Worm (Caenorhabditis elegans) whole organism, L4 larva: ENCODE data around the gene F38B6.3.

Experiments used
- D1046.2 ChIP-seq: fragments of 200-800 bp; sonication (Bioruptor generic); IDR thresholded peaks from 2 replicates; pipeline ENCODE4 v1.3.6; 2022; ENCODE audit warnings: missing genetic modification characterization, missing compliant biosample characterization
- F44E2.7 ChIP-seq: fragments of 200-800 bp; sonication (Bioruptor generic); IDR thresholded peaks from 2 replicates; pipeline ENCODE4 v2.1.2; 2022; ENCODE audit warnings: missing genetic modification characterization, missing compliant biosample characterization
- T26A8.4 ChIP-seq: fragments of 200-800 bp; sonication (Bioruptor generic); IDR thresholded peaks from 2 replicates; pipeline ENCODE4 v1.3.6; 2022; ENCODE audit warnings: missing genetic modification characterization, missing compliant biosample characterization
- Y105C5A.15 ChIP-seq: fragments of 200-800 bp; sonication (Bioruptor generic); IDR thresholded peaks from 2 replicates; pipeline ENCODE4 v1.3.6; 2022; ENCODE audit warnings: missing genetic modification characterization, missing compliant biosample characterization
- Y5F2A.4 ChIP-seq: fragments of 200-800 bp; sonication (Bioruptor generic); optimal IDR thresholded peaks from 2 replicates; lab custom pipeline; 2018; ENCODE audit warnings: mild to moderate bottlenecking, missing genetic modification characterization, missing compliant biosample characterization
- ZK337.2 ChIP-seq: fragments of 200-800 bp; sonication (Bioruptor generic); IDR thresholded peaks from 2 replicates; pipeline ENCODE4 v1.3.6; 2022; ENCODE audit warnings: missing genetic modification reagents, missing genetic modification characterization, missing compliant biosample characterization
- ama-1 ChIP-seq: fragments of 150-350 bp; optimal IDR thresholded peaks from 2 replicates; lab custom pipeline; 2014; ENCODE audit warnings: inconsistent platforms, mixed read lengths
- arid-1 ChIP-seq: fragments of 200-800 bp; sonication (Bioruptor generic); conservative IDR thresholded peaks from 2 replicates; pipeline ENCODE4 v1.3.6; 2022; ENCODE audit warnings: missing genetic modification reagents, missing genetic modification characterization, missing compliant biosample characterization
- attf-4 ChIP-seq: sonication (generic microtip); optimal IDR thresholded peaks from 3 replicates; lab custom pipeline; 2017; ENCODE audit warnings: missing biosample characterization, missing genetic modification characterization
- ceh-20 ChIP-seq: fragments of 200-800 bp; sonication (Bioruptor generic); IDR thresholded peaks from 2 replicates; pipeline ENCODE4 v1.3.6; 2022; ENCODE audit warnings: missing genetic modification reagents, missing genetic modification characterization, missing compliant biosample characterization
- ceh-28 ChIP-seq: fragments of 150-350 bp; optimal IDR thresholded peaks from 2 replicates; lab custom pipeline; 2014; ENCODE audit warnings: missing biosample characterization, missing genetic modification reagents, missing genetic modification characterization
- ceh-62 ChIP-seq: sonication (generic microtip); optimal IDR thresholded peaks from 2 replicates; lab custom pipeline; 2017; ENCODE audit warnings: missing biosample characterization, missing genetic modification characterization
- ces-1 ChIP-seq: fragments of 150-350 bp; sonication (generic microtip); optimal IDR thresholded peaks from 4 replicates; lab custom pipeline; 2014; ENCODE audit warnings: missing biosample characterization, missing genetic modification reagents, missing genetic modification characterization
- cey-2 ChIP-seq: sonication (generic microtip); optimal IDR thresholded peaks from 3 replicates; lab custom pipeline; 2017; ENCODE audit warnings: missing genetic modification characterization, mild to moderate bottlenecking, missing compliant biosample characterization, antibody characterized with exemption, borderline replicate concordance; ENCODE audit not compliant: insufficient read depth
- daf-12 ChIP-seq: fragments of 150-350 bp; optimal IDR thresholded peaks from 2 replicates; lab custom pipeline; 2014; ENCODE audit warnings: missing biosample characterization, missing genetic modification reagents, missing genetic modification characterization
- daf-16 ChIP-seq, 3 experiments: sonication (generic microtip); optimal IDR thresholded peaks; 2 replicates each; lab custom pipeline; 2016 to 2017; ENCODE audit warnings: missing genetic modification characterization in 3 of 3, missing genetic modification reagents in 3 of 3, mild to moderate bottlenecking in 2 of 3, missing compliant biosample characterization in 2 of 3, missing biosample characterization in 1 of 3, moderate library complexity in 1 of 3
- dmd-8 ChIP-seq: fragments of 200-800 bp; sonication (Bioruptor generic); IDR thresholded peaks from 2 replicates; pipeline ENCODE4 v1.3.6; 2022; ENCODE audit warnings: missing genetic modification characterization, missing compliant biosample characterization
- dmd-9 ChIP-seq: fragments of 200-800 bp; sonication (Bioruptor generic); IDR thresholded peaks from 2 replicates; pipeline ENCODE4 v1.3.6; 2022; ENCODE audit warnings: missing genetic modification reagents, missing genetic modification characterization, missing compliant biosample characterization
- dpl-1 ChIP-seq: fragments of 150-350 bp; optimal IDR thresholded peaks from 2 replicates; lab custom pipeline; 2014; ENCODE audit warnings: missing biosample characterization, missing genetic modification reagents, missing genetic modification characterization
- dve-1 ChIP-seq: sonication (generic microtip); optimal IDR thresholded peaks from 2 replicates; lab custom pipeline; 2017; ENCODE audit warnings: antibody characterized with exemption, mild to moderate bottlenecking, missing genetic modification characterization, missing compliant biosample characterization; ENCODE audit not compliant: insufficient read depth
- fkh-10 ChIP-seq: fragments of 150-350 bp; optimal IDR thresholded peaks from 2 replicates; lab custom pipeline; 2014; ENCODE audit warnings: missing biosample characterization, missing genetic modification reagents, missing genetic modification characterization
- gei-8 ChIP-seq: fragments of 200-800 bp; sonication (Bioruptor generic); optimal IDR thresholded peaks from 2 replicates; lab custom pipeline; 2018; ENCODE audit warnings: mild to moderate bottlenecking, missing genetic modification characterization, missing compliant biosample characterization
- hif-1 ChIP-seq, 2 experiments: sonication (generic microtip); optimal IDR thresholded peaks; 2 replicates each; lab custom pipeline; 2016 to 2017; ENCODE audit warnings: missing compliant biosample characterization in 2 of 2, missing genetic modification characterization in 2 of 2, missing genetic modification reagents in 2 of 2, missing genotype in 2 of 2, mild to moderate bottlenecking in 1 of 2
- hlh-11 ChIP-seq: fragments of 200-800 bp; sonication (Bioruptor generic); optimal IDR thresholded peaks from 2 replicates; lab custom pipeline; 2018; ENCODE audit warnings: mild to moderate bottlenecking, missing genetic modification characterization, missing compliant biosample characterization
- hlh-30 ChIP-seq: sonication (generic microtip); optimal IDR thresholded peaks from 2 replicates; lab custom pipeline; 2017; ENCODE audit warnings: antibody characterized with exemption, mild to moderate bottlenecking, missing genetic modification characterization, missing compliant biosample characterization; ENCODE audit not compliant: insufficient read depth
- lim-7 ChIP-seq: fragments of 200-800 bp; sonication (Bioruptor generic); IDR thresholded peaks from 2 replicates; pipeline ENCODE4 v1.3.6; 2022; ENCODE audit warnings: missing genetic modification characterization, missing compliant biosample characterization
- lin-1 ChIP-seq: fragments of 200-800 bp; sonication (Bioruptor generic); IDR thresholded peaks from 2 replicates; pipeline ENCODE4 v1.3.6; 2022; ENCODE audit warnings: missing genetic modification reagents, missing genetic modification characterization, missing compliant biosample characterization
- lin-13 ChIP-seq: fragments of 150-350 bp; optimal IDR thresholded peaks from 2 replicates; lab custom pipeline; 2014; ENCODE audit warnings: missing biosample characterization, missing genetic modification reagents, missing genetic modification characterization
- lin-15B ChIP-seq: fragments of 150-350 bp; sonication (generic microtip); optimal IDR thresholded peaks from 3 replicates; lab custom pipeline; 2014; ENCODE audit warnings: missing biosample characterization, missing genetic modification characterization
- lin-29 ChIP-seq: fragments of 200-800 bp; sonication (Bioruptor generic); IDR thresholded peaks from 2 replicates; pipeline ENCODE4 v1.3.6; 2022; ENCODE audit warnings: missing genetic modification reagents, missing genetic modification characterization, missing compliant biosample characterization
- madf-5 ChIP-seq, 2 experiments: fragments of 200-800 bp; sonication (Bioruptor generic); IDR thresholded peaks; 2 replicates each; pipeline ENCODE4 v1.3.6; 2022; ENCODE audit warnings: missing compliant biosample characterization in 2 of 2, missing genetic modification characterization in 2 of 2
- mdt-29 ChIP-seq: fragments of 200-800 bp; sonication (Bioruptor generic); IDR thresholded peaks from 2 replicates; pipeline ENCODE4 v1.3.6; 2022; ENCODE audit warnings: missing genetic modification reagents, missing genetic modification characterization, missing compliant biosample characterization
- mxl-2 ChIP-seq: fragments of 200-800 bp; sonication (Bioruptor generic); conservative IDR thresholded peaks from 2 replicates; pipeline ENCODE4 v1.3.6; 2022; ENCODE audit warnings: missing genetic modification reagents, missing genetic modification characterization, missing compliant biosample characterization
- nhr-11 ChIP-seq: fragments of 150-350 bp; optimal IDR thresholded peaks from 2 replicates; lab custom pipeline; 2014; ENCODE audit warnings: missing biosample characterization, missing genetic modification characterization
- nhr-111 ChIP-seq: fragments of 200-800 bp; sonication (Bioruptor generic); optimal IDR thresholded peaks from 2 replicates; lab custom pipeline; 2018; ENCODE audit warnings: mild to moderate bottlenecking, missing genetic modification characterization, missing compliant biosample characterization
- nhr-237 ChIP-seq: sonication (generic microtip); optimal IDR thresholded peaks from 2 replicates; lab custom pipeline; 2017; ENCODE audit warnings: missing biosample characterization, missing genetic modification characterization
- nhr-41 ChIP-seq: fragments of 200-800 bp; sonication (Bioruptor generic); IDR thresholded peaks from 2 replicates; pipeline ENCODE4 v1.3.6; 2022; ENCODE audit warnings: missing genetic modification reagents, missing genetic modification characterization, missing compliant biosample characterization
- nhr-48 ChIP-seq: sonication (generic microtip); optimal IDR thresholded peaks from 2 replicates; lab custom pipeline; 2016; ENCODE audit warnings: mild to moderate bottlenecking, missing genetic modification characterization, missing compliant biosample characterization
- nhr-77 ChIP-seq: fragments of 150-350 bp; optimal IDR thresholded peaks from 2 replicates; lab custom pipeline; 2014; ENCODE audit warnings: missing biosample characterization, missing genetic modification characterization
- php-3 ChIP-seq: fragments of 200-800 bp; sonication (Bioruptor generic); IDR thresholded peaks from 2 replicates; pipeline ENCODE4 v1.3.6; 2022; ENCODE audit warnings: missing genetic modification reagents, missing genetic modification characterization, missing compliant biosample characterization
- saeg-2 ChIP-seq: fragments of 200-800 bp; sonication (Bioruptor generic); IDR thresholded peaks from 2 replicates; pipeline ENCODE4 v1.3.6; 2022; ENCODE audit warnings: missing genetic modification reagents, missing genetic modification characterization, missing compliant biosample characterization
- set-16 ChIP-seq: fragments of 200-800 bp; sonication (Bioruptor generic); IDR thresholded peaks from 2 replicates; pipeline ENCODE4 v1.3.6; 2022; ENCODE audit warnings: missing genetic modification reagents, missing genetic modification characterization, missing compliant biosample characterization
- skn-1 ChIP-seq: fragments of 150-350 bp; optimal IDR thresholded peaks from 2 replicates; lab custom pipeline; 2014; ENCODE audit warnings: missing biosample characterization, missing genetic modification characterization
- snpc-4 ChIP-seq: fragments of 150-350 bp; optimal IDR thresholded peaks from 2 replicates; lab custom pipeline; 2014; ENCODE audit warnings: missing biosample characterization, missing genetic modification characterization
- unc-130 ChIP-seq: sonication (generic microtip); optimal IDR thresholded peaks from 2 replicates; lab custom pipeline; 2016; ENCODE audit warnings: missing genetic modification reagents, missing genetic modification characterization, missing compliant biosample characterization
- zag-1 ChIP-seq: fragments of 150-350 bp; optimal IDR thresholded peaks from 2 replicates; lab custom pipeline; 2014; ENCODE audit warnings: missing biosample characterization, missing genetic modification characterization
- zfp-2 ChIP-seq: sonication (generic microtip); optimal IDR thresholded peaks from 2 replicates; lab custom pipeline; 2016; ENCODE audit warnings: mild to moderate bottlenecking, missing genetic modification characterization, missing compliant biosample characterization
- zfp-3 ChIP-seq: fragments of 200-800 bp; sonication (Bioruptor generic); conservative IDR thresholded peaks from 2 replicates; pipeline ENCODE4 v1.3.6; 2022; ENCODE audit warnings: missing genetic modification reagents, missing genetic modification characterization, missing compliant biosample characterization
- zip-2 ChIP-seq: fragments of 150-350 bp; optimal IDR thresholded peaks from 2 replicates; lab custom pipeline; 2014; ENCODE audit warnings: missing biosample characterization, missing genetic modification characterization
- ztf-11 ChIP-seq: fragments of 150-350 bp; optimal IDR thresholded peaks from 2 replicates; lab custom pipeline; 2014; ENCODE audit warnings: missing biosample characterization, missing genetic modification characterization

Gene F38B6.3

ce11 chrX:6665129-6665858, 28.1 kb upstream of the F38B6.3 start:
- TF ChIP-seq ceh-62 (tag; lab: Kevin White, UChicago) (no peak), hif-1 (tag; optimal IDR thresholded peaks at IDR 0.05; lab: Kevin White, UChicago) (peak in 1 of 2 experiments; percentile 68), nhr-111 (GFP tag; lab: Kevin White, UChicago) (no peak), zip-2 (tag; lab: Kevin White, UChicago) (no peak), zag-1 (tag; lab: Kevin White, UChicago) (no peak), F44E2.7 (no peak), nhr-77 (tag; lab: Kevin White, UChicago) (no peak), D1046.2 (GFP tag; lab: Robert Waterston, UW) (no peak), mdt-29 (GFP tag; lab: Robert Waterston, UW) (no peak), madf-5 (GFP tag; IDR thresholded peaks at IDR 0.05; lab: Robert Waterston, UW) (no peak), fkh-10 (GFP tag; lab: Kevin White, UChicago) (no peak), daf-12 (tag; lab: Kevin White, UChicago) (no peak), gei-8 (no peak), lin-29 (GFP tag; lab: Robert Waterston, UW) (no peak), lim-7 (GFP tag; lab: Robert Waterston, UW) (no peak), php-3 (GFP tag; lab: Robert Waterston, UW) (0 out of 2 replicates have a peak, but pooled peaks have one; percentile 28), zfp-2 (tag; lab: Kevin White, UChicago) (no peak), arid-1 (GFP tag; lab: Robert Waterston, UW) (no peak), T26A8.4 (GFP tag; lab: Robert Waterston, UW) (no peak), nhr-237 (no peak), hlh-11 (tag; lab: Kevin White, UChicago) (peak; percentile 81), lin-1 (GFP tag; lab: Robert Waterston, UW) (no peak), daf-16 (GFP tag; optimal IDR thresholded peaks at IDR 0.05; lab: Kevin White, UChicago) (no peak), daf-16 (tag; optimal IDR thresholded peaks at IDR 0.05; lab: Kevin White, UChicago) (peak; percentile 49), ztf-11 (no peak), skn-1 (tag; lab: Kevin White, UChicago) (no peak), unc-130 (GFP tag; lab: Kevin White, UChicago) (no peak), Y5F2A.4 (GFP tag; lab: Kevin White, UChicago) (no peak), dve-1 (tag; lab: Kevin White, UChicago) (peak; percentile 49), ceh-28 (no peak), cey-2 (no peak), set-16 (no peak), saeg-2 (no peak), dmd-8 (no peak), nhr-41 (GFP tag; lab: Robert Waterston, UW) (no peak), dpl-1 (GFP tag; lab: Kevin White, UChicago) (no peak), dmd-9 (no peak), ama-1 (lab: Kevin White, UChicago) (no peak), nhr-48 (tag; lab: Kevin White, UChicago) (peak; percentile 22), lin-13 (no peak), zfp-3 (GFP tag; lab: Robert Waterston, UW) (no peak), snpc-4 (tag; lab: Kevin White, UChicago) (no peak), hlh-30 (tag; lab: Kevin White, UChicago) (peak; percentile 47), ZK337.2 (GFP tag; lab: Robert Waterston, UW) (no peak), ceh-20 (GFP tag; lab: Robert Waterston, UW) (no peak), attf-4 (tag; lab: Kevin White, UChicago) (no peak), lin-15B (tag; lab: Kevin White, UChicago) (no peak), mxl-2 (GFP tag; lab: Robert Waterston, UW) (no peak), Y105C5A.15 (GFP tag; lab: Robert Waterston, UW) (no peak), ces-1 (GFP tag; lab: Kevin White, UChicago) (no peak), nhr-11 (tag; lab: Kevin White, UChicago) (no peak)
